Fruit fly (Drosophila melanogaster): ENCODE measurements around the gene CG34133.

The CG34133 gene

DNA sequence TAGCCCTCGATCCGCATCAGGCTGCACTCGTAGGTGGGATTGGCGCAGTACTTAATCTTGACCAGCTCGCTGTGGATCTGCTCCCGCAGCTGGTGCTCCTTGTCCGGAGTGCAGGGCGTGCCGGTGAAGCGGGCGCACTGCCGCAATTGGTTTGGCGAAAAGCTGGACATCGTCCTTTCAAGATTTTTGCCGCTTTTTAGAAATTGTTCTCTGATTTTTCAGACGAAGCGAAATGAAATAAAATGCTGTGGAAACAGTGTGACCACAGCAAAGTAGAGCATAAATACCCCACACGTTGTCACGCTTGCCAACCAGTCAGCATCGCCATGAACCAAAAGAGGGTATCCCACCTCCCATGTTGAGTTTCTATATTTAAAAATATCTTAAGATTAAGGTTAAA is 11.9 kb upstream of the CG34133 start, which contains the start of gene dgt1 (continued):
- TF ChIP-seq pita (GFP tag; optimal IDR thresholded peaks at IDR 0.05) (peak; percentile 71), CG4854 (GFP tag; optimal IDR thresholded peaks at IDR 0.05) (no peak), CG17912 (GFP tag; optimal IDR thresholded peaks at IDR 0.05) (no peak), az2 (GFP tag; optimal IDR thresholded peaks at IDR 0.05) (no peak), CG1529 (GFP tag; optimal IDR thresholded peaks at IDR 0.05) (no peak), Nf-YA (GFP tag; IDR thresholded peaks at IDR 0.05) (no peak), CG9876 (GFP tag; optimal IDR thresholded peaks at IDR 0.05) (no peak), CG3995 (GFP tag; optimal IDR thresholded peaks at IDR 0.05) (no peak), Hr39 (optimal IDR thresholded peaks at IDR 0.05) (no peak), CG7271 (tag; optimal IDR thresholded peaks at IDR 0.05) (no peak), mld (GFP tag; IDR thresholded peaks at IDR 0.05; ENCODE audit: partially characterized antibody) (no peak), fu2 (GFP tag; optimal IDR thresholded peaks at IDR 0.05) (no peak), crc (GFP tag; optimal IDR thresholded peaks at IDR 0.05) (no peak), Hsf (GFP tag; optimal IDR thresholded peaks at IDR 0.05) (no peak), nom (GFP tag; optimal IDR thresholded peaks at IDR 0.05) (no peak), Fer3 (tag; optimal IDR thresholded peaks at IDR 0.05) (no peak), en (GFP tag; optimal IDR thresholded peaks at IDR 0.05) (no peak), CG18599 (GFP tag; optimal IDR thresholded peaks at IDR 0.05) (no peak), CG8944 (GFP tag; optimal IDR thresholded peaks at IDR 0.05) (no peak), trh (GFP tag; optimal IDR thresholded peaks at IDR 0.05) (no peak), CG15514 (GFP tag; optimal IDR thresholded peaks at IDR 0.05) (peak; percentile 93), psq (GFP tag; optimal IDR thresholded peaks at IDR 0.05) (no peak), eve (GFP tag; optimal IDR thresholded peaks at IDR 0.05) (no peak), bsh (GFP tag; optimal IDR thresholded peaks at IDR 0.05) (no peak), CG7839 (tag; optimal IDR thresholded peaks at IDR 0.05) (no peak), CG9609 (GFP tag; optimal IDR thresholded peaks at IDR 0.05) (no peak), sna (GFP tag; IDR thresholded peaks at IDR 0.05; ENCODE audit: partially characterized antibody) (no peak), trem (tag; optimal IDR thresholded peaks at IDR 0.05) (peak; percentile 41), CoRest (tag; optimal IDR thresholded peaks at IDR 0.05) (no peak), pho (GFP tag; optimal IDR thresholded peaks at IDR 0.05) (no peak), CG12744 (GFP tag; optimal IDR thresholded peaks at IDR 0.05) (no peak), al (GFP tag; IDR thresholded peaks at IDR 0.05) (no peak), CG14710 (tag; optimal IDR thresholded peaks at IDR 0.05) (peak; percentile 85), ara (GFP tag; IDR thresholded peaks at IDR 0.05) (no peak), NC2β (GFP tag; optimal IDR thresholded peaks at IDR 0.05) (no peak), CG2202 (tag; optimal IDR thresholded peaks at IDR 0.05) (no peak), zen2 (GFP tag; IDR thresholded peaks at IDR 0.05; ENCODE audit: partially characterized antibody) (no peak), sr (GFP tag; IDR thresholded peaks at IDR 0.05) (no peak), H2.0 (GFP tag; IDR thresholded peaks at IDR 0.05) (no peak), stwl (tag; optimal IDR thresholded peaks at IDR 0.05) (no peak), CG10274 (GFP tag; optimal IDR thresholded peaks at IDR 0.05) (no peak), nmo (GFP tag; optimal IDR thresholded peaks at IDR 0.05) (peak; percentile 6), CG6765 (GFP tag; optimal IDR thresholded peaks at IDR 0.05) (no peak), CG2678 (tag; optimal IDR thresholded peaks at IDR 0.05) (no peak), ham (GFP tag; IDR thresholded peaks at IDR 0.05) (no peak), toy (GFP tag; IDR thresholded peaks at IDR 0.05) (no peak), CG6791 (GFP tag; IDR thresholded peaks at IDR 0.05; ENCODE audit: partially characterized antibody) (no peak), Hmx (GFP tag; optimal IDR thresholded peaks at IDR 0.05) (no peak), wdn (GFP tag; IDR thresholded peaks at IDR 0.05) (no peak), pnt (GFP tag; optimal IDR thresholded peaks at IDR 0.05) (no peak), Bdp1 (GFP tag; optimal IDR thresholded peaks at IDR 0.05) (no peak), hbn (GFP tag; IDR thresholded peaks at IDR 0.05; ENCODE audit: partially characterized antibody) (no peak)
